Fruit fly (Drosophila melanogaster) whole organism, embryonic: ENCODE results near the gene Pax.

Experiments
- Atf-2 ChIP-seq: fragments of 200-800 bp; sonication (Bioruptor generic); optimal IDR thresholded peaks from 2 replicates; lab custom pipeline; 2016; ENCODE audit warnings: missing biosample characterization, missing genetic modification characterization
- BtbVII ChIP-seq: fragments of 200-800 bp; sonication (Bioruptor generic); optimal IDR thresholded peaks from 3 replicates; lab custom pipeline; 2017; ENCODE audit warnings: missing biosample characterization, mild to moderate bottlenecking, missing genetic modification characterization
- CG10147 ChIP-seq: fragments of 200-800 bp; sonication (Bioruptor generic); optimal IDR thresholded peaks from 2 replicates; lab custom pipeline; 2019; ENCODE audit warnings: missing biosample characterization, mild to moderate bottlenecking, missing genetic modification characterization, moderate library complexity
- CG10979 ChIP-seq: fragments of 200-800 bp; sonication (Bioruptor generic); optimal IDR thresholded peaks from 2 replicates; lab custom pipeline; 2018; ENCODE audit warnings: missing biosample characterization, mild to moderate bottlenecking, missing genetic modification characterization, moderate library complexity
- CG11695 ChIP-seq: fragments of 200-800 bp; sonication (Bioruptor generic); IDR thresholded peaks from 3 replicates; pipeline ENCODE4 v1.3.6; 2022; ENCODE audit warnings: missing biosample characterization, missing genetic modification characterization
- CG12071 ChIP-seq: fragments of 200-800 bp; sonication (Bioruptor generic); optimal IDR thresholded peaks from 3 replicates; lab custom pipeline; 2018; ENCODE audit warnings: missing biosample characterization, mild to moderate bottlenecking, missing genetic modification characterization
- CG14860 ChIP-seq: fragments of 200-800 bp; sonication (Bioruptor generic); IDR thresholded peaks from 3 replicates; pipeline ENCODE4 v1.3.6; 2022; ENCODE audit warnings: missing biosample characterization, missing genetic modification characterization; ENCODE audit not compliant: partially characterized antibody
- CG16813 ChIP-seq: fragments of 200-800 bp; sonication (Bioruptor generic); IDR thresholded peaks from 3 replicates; pipeline ENCODE4 v1.3.6; 2022; ENCODE audit warnings: missing biosample characterization, missing genetic modification characterization; ENCODE audit not compliant: partially characterized antibody
- CG18262 ChIP-seq: fragments of 200-800 bp; optimal IDR thresholded peaks from 3 replicates; lab custom pipeline; 2019; ENCODE audit warnings: missing biosample characterization, mild to moderate bottlenecking, missing genetic modification characterization, moderate library complexity
- CG5180 ChIP-seq: fragments of 200-800 bp; sonication (Bioruptor generic); optimal IDR thresholded peaks from 3 replicates; lab custom pipeline; 2017; ENCODE audit warnings: missing biosample characterization, missing genetic modification characterization, mild to moderate bottlenecking, moderate library complexity, missing genetic modification reagents
- CG5245 ChIP-seq: fragments of 200-800 bp; sonication (Bioruptor generic); optimal IDR thresholded peaks from 3 replicates; lab custom pipeline; 2016; ENCODE audit warnings: missing biosample characterization, missing genetic modification characterization
- CG6654 ChIP-seq: fragments of 200-800 bp; sonication (Bioruptor generic); optimal IDR thresholded peaks from 2 replicates; lab custom pipeline; 2017; ENCODE audit warnings: missing biosample characterization, mild to moderate bottlenecking, missing genetic modification characterization
- CG8089 ChIP-seq: fragments of 200-800 bp; sonication (Bioruptor generic); optimal IDR thresholded peaks from 3 replicates; lab custom pipeline; 2016; ENCODE audit warnings: missing biosample characterization, missing genetic modification characterization
- CG8290 ChIP-seq, 3 experiments: fragments of 200-800 bp; sonication (Bioruptor generic); optimal IDR thresholded peaks; 2 replicates each; lab custom pipeline; 2016 to 2019; ENCODE audit warnings: missing biosample characterization in 3 of 3, missing genetic modification characterization in 3 of 3, mild to moderate bottlenecking in 2 of 3, moderate library complexity in 1 of 3
- CG8359 ChIP-seq: fragments of 200-800 bp; sonication (Bioruptor generic); optimal IDR thresholded peaks from 2 replicates; lab custom pipeline; 2017; ENCODE audit warnings: missing biosample characterization, mild to moderate bottlenecking, missing genetic modification characterization, borderline replicate concordance
- CG9727 ChIP-seq: fragments of 200-800 bp; sonication (Bioruptor generic); optimal IDR thresholded peaks from 3 replicates; lab custom pipeline; 2017; ENCODE audit warnings: missing biosample characterization, mild to moderate bottlenecking, missing genetic modification characterization
- CG9932 ChIP-seq: fragments of 200-800 bp; sonication (Bioruptor generic); IDR thresholded peaks from 2 replicates; pipeline ENCODE4 v1.3.6; 2022; ENCODE audit warnings: missing biosample characterization, missing genetic modification characterization
- CoRest ChIP-seq: fragments of 200-800 bp; sonication (Bioruptor generic); optimal IDR thresholded peaks from 3 replicates; lab custom pipeline; 2018; ENCODE audit warnings: missing biosample characterization, mild to moderate bottlenecking, missing genetic modification characterization, moderate library complexity
- D19A ChIP-seq: fragments of 200-800 bp; optimal IDR thresholded peaks from 3 replicates; lab custom pipeline; 2019; ENCODE audit warnings: missing biosample characterization, mild to moderate bottlenecking, missing genetic modification characterization, moderate library complexity
- Dfd ChIP-seq, 2 experiments: fragments of >200 bp; optimal IDR thresholded peaks; 2 replicates each; lab custom pipeline; 2017; ENCODE audit warnings: missing biosample characterization in 2 of 2, missing genetic modification characterization in 2 of 2
- Fer2 ChIP-seq: fragments of 200-800 bp; sonication (Bioruptor generic); optimal IDR thresholded peaks from 2 replicates; lab custom pipeline; 2018; ENCODE audit warnings: missing biosample characterization, mild to moderate bottlenecking, missing genetic modification characterization, moderate library complexity
- Hr51 ChIP-seq, 2 experiments: fragments of 200-800 bp; sonication (Bioruptor generic); optimal IDR thresholded peaks; 2 replicates in 1 of 2; 3 replicates in 1 of 2; lab custom pipeline; 2016 to 2018; ENCODE audit warnings: missing biosample characterization in 2 of 2, missing genetic modification characterization in 2 of 2, mild to moderate bottlenecking in 1 of 2, moderate library complexity in 1 of 2
- Lhr ChIP-seq: fragments of 200-800 bp; sonication (Bioruptor generic); optimal IDR thresholded peaks from 3 replicates; lab custom pipeline; 2017; ENCODE audit warnings: mild to moderate bottlenecking, missing biosample characterization, missing genetic modification reagents, missing genetic modification characterization
- MESR4 ChIP-seq: fragments of 200-800 bp; sonication (Bioruptor generic); optimal IDR thresholded peaks from 2 replicates; lab custom pipeline; 2018; ENCODE audit warnings: missing biosample characterization, mild to moderate bottlenecking, missing genetic modification characterization, moderate library complexity
- Med ChIP-seq: fragments of 200-800 bp; sonication (Bioruptor generic); peaks from one replicate; lab custom pipeline; 2016; ENCODE audit warnings: missing biosample characterization, missing genetic modification characterization, mild to moderate bottlenecking, inconsistent platforms, moderate library complexity
- NC2β ChIP-seq: fragments of 200-800 bp; sonication (Bioruptor generic); optimal IDR thresholded peaks from 2 replicates; lab custom pipeline; 2016; ENCODE audit warnings: missing biosample characterization, missing genetic modification characterization
- PHDP ChIP-seq: fragments of 200-800 bp; sonication (Bioruptor generic); optimal IDR thresholded peaks from 3 replicates; lab custom pipeline; 2018; ENCODE audit warnings: missing biosample characterization, mild to moderate bottlenecking, missing genetic modification characterization, moderate library complexity
- Pdp1 ChIP-seq, 2 experiments: fragments of 200-800 bp; sonication (Bioruptor generic); optimal IDR thresholded peaks; 3 replicates each; lab custom pipeline; 2016; ENCODE audit warnings: missing biosample characterization in 2 of 2, missing genetic modification characterization in 2 of 2, mild to moderate bottlenecking in 1 of 2, moderate library complexity in 1 of 2
- Taf1 ChIP-seq: fragments of 200-800 bp; sonication (Bioruptor generic); IDR thresholded peaks from 2 replicates; pipeline ENCODE4 v1.3.6; 2022; ENCODE audit warnings: missing biosample characterization, missing genetic modification characterization
- ab ChIP-seq: fragments of 200-800 bp; sonication (Bioruptor generic); optimal IDR thresholded peaks from 2 replicates; lab custom pipeline; 2016; ENCODE audit warnings: missing biosample characterization, missing genetic modification characterization
- cato ChIP-seq: fragments of 200-800 bp; sonication (Bioruptor generic); optimal IDR thresholded peaks from 2 replicates; lab custom pipeline; 2016; ENCODE audit warnings: missing biosample characterization, missing genetic modification characterization, borderline replicate concordance
- danr ChIP-seq: fragments of 200-800 bp; sonication (Bioruptor generic); IDR thresholded peaks from 2 replicates; pipeline ENCODE4 v1.3.6; 2022; ENCODE audit warnings: missing biosample characterization, missing genetic modification characterization
- dmrt99B ChIP-seq: fragments of 200-800 bp; sonication (Bioruptor generic); optimal IDR thresholded peaks from 2 replicates; lab custom pipeline; 2018; ENCODE audit warnings: missing biosample characterization, mild to moderate bottlenecking, missing genetic modification characterization, moderate library complexity
- fu2 ChIP-seq: fragments of 200-800 bp; sonication (Bioruptor generic); optimal IDR thresholded peaks from 2 replicates; lab custom pipeline; 2016; ENCODE audit warnings: missing biosample characterization, missing genetic modification characterization
- gce ChIP-seq: fragments of 200-800 bp; sonication (Bioruptor generic); IDR thresholded peaks from 3 replicates; pipeline ENCODE4 v1.3.6; 2022; ENCODE audit warnings: missing biosample characterization, missing genetic modification characterization
- gem ChIP-seq: fragments of 200-800 bp; sonication (Bioruptor generic); optimal IDR thresholded peaks from 2 replicates; lab custom pipeline; 2019; ENCODE audit warnings: missing biosample characterization, mild to moderate bottlenecking, missing genetic modification characterization, moderate library complexity
- hb ChIP-seq: fragments of 200-800 bp; sonication (Bioruptor generic); IDR thresholded peaks from 3 replicates; pipeline ENCODE4 v1.3.6; 2022; ENCODE audit warnings: missing biosample characterization, missing genetic modification characterization; ENCODE audit not compliant: partially characterized antibody
- hbn ChIP-seq: fragments of 200-800 bp; sonication (Bioruptor generic); IDR thresholded peaks from 2 replicates; pipeline ENCODE4 v1.3.6; 2022; ENCODE audit warnings: missing biosample characterization, missing genetic modification characterization; ENCODE audit not compliant: partially characterized antibody
- her ChIP-seq: fragments of 200-800 bp; sonication (Bioruptor generic); optimal IDR thresholded peaks from 2 replicates; lab custom pipeline; 2016; ENCODE audit warnings: missing biosample characterization, missing genetic modification characterization
- kah ChIP-seq: fragments of 200-800 bp; sonication (Bioruptor generic); optimal IDR thresholded peaks from 2 replicates; lab custom pipeline; 2018; ENCODE audit warnings: missing biosample characterization, mild to moderate bottlenecking, missing genetic modification characterization
- luna ChIP-seq: fragments of 200-800 bp; sonication (Bioruptor generic); optimal IDR thresholded peaks from 2 replicates; lab custom pipeline; 2016; ENCODE audit warnings: missing biosample characterization, missing genetic modification characterization
- mam ChIP-seq: fragments of 200-800 bp; sonication (Bioruptor generic); optimal IDR thresholded peaks from 3 replicates; lab custom pipeline; 2016; ENCODE audit warnings: missing biosample characterization, missing genetic modification characterization
- phol ChIP-seq: fragments of 200-800 bp; sonication (Bioruptor generic); optimal IDR thresholded peaks from 3 replicates; lab custom pipeline; 2018; ENCODE audit warnings: missing biosample characterization, mild to moderate bottlenecking, missing genetic modification characterization, moderate library complexity
- sd ChIP-seq: fragments of 200-800 bp; sonication (Bioruptor generic); optimal IDR thresholded peaks from 3 replicates; lab custom pipeline; 2018; ENCODE audit warnings: missing biosample characterization, mild to moderate bottlenecking, missing genetic modification characterization, moderate library complexity
- sim ChIP-seq: fragments of 200-800 bp; sonication (Bioruptor generic); IDR thresholded peaks from 2 replicates; pipeline ENCODE4 v1.3.6; 2022; ENCODE audit warnings: missing biosample characterization, missing genetic modification characterization
- wor ChIP-seq: fragments of 200-800 bp; sonication (Bioruptor generic); IDR thresholded peaks from 2 replicates; pipeline ENCODE4 v1.3.6; 2022; ENCODE audit warnings: missing biosample characterization, missing genetic modification characterization

Pax gene

dm6 chr2L:19398317-19399234 is 27.8 kb downstream of the Pax start, which contains the start of gene CG17544 (continued):
- peak; percentile 59 for TF ChIP-seq Fer2 (tag; lab: Kevin White, UChicago)
- peak; percentile 19 for TF ChIP-seq CG8290 (GFP tag; optimal IDR thresholded peaks at IDR 0.05; lab: Kevin White, UChicago)
- TF ChIP-seq CG8290 (tag; optimal IDR thresholded peaks at IDR 0.05; lab: Kevin White, UChicago): peak in 1 of 2 experiments; percentile 75
- no peak for TF ChIP-seq NC2β (GFP tag; lab: Kevin White, UChicago)
- TF ChIP-seq fu2 (GFP tag; lab: Kevin White, UChicago): peak; percentile 25
- peak; percentile 56; the same call in 1 of the 3 replicates for TF ChIP-seq gce
- TF ChIP-seq mam: peak; percentile 63
- TF ChIP-seq Atf-2 (GFP tag; lab: Kevin White, UChicago): no peak
- no peak for TF ChIP-seq CG16813 (GFP tag; lab: Robert Waterston, UW)
- peak; percentile 83 for TF ChIP-seq phol (tag; lab: Kevin White, UChicago)
- TF ChIP-seq MESR4: no peak
- TF ChIP-seq CG8359 (GFP tag; lab: Kevin White, UChicago): peak; percentile 71
- TF ChIP-seq Taf1: peak; percentile 9; the same call in 1 of the 2 replicates
- peak; percentile 40 for TF ChIP-seq CG10147
- peak; percentile 76 for TF ChIP-seq PHDP (tag; lab: Kevin White, UChicago)
- no peak for TF ChIP-seq luna (GFP tag; lab: Kevin White, UChicago)
- peak; percentile 52 for TF ChIP-seq cato
- no peak for TF ChIP-seq hbn (GFP tag; lab: Robert Waterston, UW)
- TF ChIP-seq CG11695 (GFP tag; lab: Robert Waterston, UW): 0 out of 3 replicates have a peak, but pooled peaks have one; percentile 64
- TF ChIP-seq CG8089 (GFP tag; lab: Kevin White, UChicago): peak; percentile 100
- TF ChIP-seq CG18262 (tag; lab: Kevin White, UChicago): peak; percentile 92
- TF ChIP-seq hb: no peak
- TF ChIP-seq danr (GFP tag; lab: Robert Waterston, UW): peak; percentile 41; the same call in 1 of the 2 replicates
- peak; percentile 78 for TF ChIP-seq CG9932 (GFP tag; lab: Robert Waterston, UW)
- TF ChIP-seq CG6654: peak; percentile 66
- no peak for TF ChIP-seq CG5245 (GFP tag; lab: Kevin White, UChicago)
- peak; percentile 84 for TF ChIP-seq BtbVII
- no peak for TF ChIP-seq sim (GFP tag; lab: Robert Waterston, UW)
- TF ChIP-seq CG10979 (tag; lab: Kevin White, UChicago): peak; percentile 89
- TF ChIP-seq Lhr: peak; percentile 8
- TF ChIP-seq CG12071 (GFP tag; lab: Kevin White, UChicago): peak; percentile 35
- peak; percentile 61; the same call in 2 of the 3 replicates for TF ChIP-seq CG14860
- peak; percentile 30 for TF ChIP-seq CG5180 (GFP tag; lab: Kevin White, UChicago)

dm6 chr2L:19397617-19398316 is 28.6 kb downstream of the Pax start:
- TF ChIP-seq Dfd (GFP tag; optimal IDR thresholded peaks at IDR 0.05; lab: Kevin White, UChicago) (no peak), CG14860 (no peak), dmrt99B (tag; lab: Kevin White, UChicago) (peak; percentile 52), gem (tag; lab: Kevin White, UChicago) (peak; percentile 53), Hr51 (GFP tag; optimal IDR thresholded peaks at IDR 0.05; lab: Kevin White, UChicago) (peak in 1 of 2 experiments; percentile 33), kah (GFP tag; lab: Kevin White, UChicago) (peak; percentile 19), Med (GFP tag; lab: Kevin White, UChicago) (peak; percentile 72), wor (GFP tag; lab: Robert Waterston, UW) (no peak), Pdp1 (GFP tag; optimal IDR thresholded peaks at IDR 0.05; lab: Kevin White, UChicago) (peak in 1 of 2 experiments; percentile 78), her (GFP tag; lab: Kevin White, UChicago) (no peak), CG9727 (GFP tag; lab: Kevin White, UChicago) (peak; percentile 21), sd (peak; percentile 25), CG9932 (GFP tag; lab: Robert Waterston, UW) (peak; percentile 45; the same call in 1 of the 2 replicates), ab (GFP tag; lab: Kevin White, UChicago) (no peak), D19A (tag; lab: Kevin White, UChicago) (no peak), CoRest (tag; lab: Kevin White, UChicago) (peak; percentile 37)
